Worm (Caenorhabditis elegans): Measurements from ENCODE around the gene W06D12.6.
A peak's percentile ranks its signal among the peaks of the same experiment; 100 is the strongest.

The W06D12.6 gene

DNA sequence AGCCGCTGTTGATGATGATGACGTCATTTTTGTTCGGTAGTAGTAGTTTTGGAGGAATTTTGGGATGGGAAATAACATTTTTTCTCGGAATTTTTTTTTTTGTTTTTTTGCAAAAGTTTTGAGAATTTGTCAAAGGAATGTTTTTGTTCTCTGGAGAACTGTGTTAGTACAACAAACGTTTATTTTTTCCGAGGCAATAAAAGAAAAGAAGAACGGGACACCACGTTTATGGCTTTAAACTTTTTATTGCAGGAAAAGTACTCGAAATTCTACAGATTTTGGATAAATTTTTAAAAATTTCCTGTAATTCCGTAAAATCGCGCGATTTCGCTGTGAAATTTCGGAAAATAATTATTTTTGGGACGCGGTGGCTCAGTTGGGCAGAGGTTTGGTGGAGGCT is 15.0 kb upstream of the W06D12.6 start, which contains the start of gene F59A1.13:
F59A1.13 (minus strand) TSS at position 101 of the 400 bp plus-strand sequence.
- TF ChIP-seq ceh-30 (tag; optimal IDR thresholded peaks at IDR 0.05) (no peak), pros-1 (tag; optimal IDR thresholded peaks at IDR 0.05) (no peak), ceh-19 (GFP tag; optimal IDR thresholded peaks at IDR 0.05) (no peak), lin-11 (tag; optimal IDR thresholded peaks at IDR 0.05) (no peak), unc-42 (tag; optimal IDR thresholded peaks at IDR 0.05) (no peak), ceh-34 (tag; optimal IDR thresholded peaks at IDR 0.05) (no peak), pax-1 (tag; optimal IDR thresholded peaks at IDR 0.05) (no peak)

DNA sequence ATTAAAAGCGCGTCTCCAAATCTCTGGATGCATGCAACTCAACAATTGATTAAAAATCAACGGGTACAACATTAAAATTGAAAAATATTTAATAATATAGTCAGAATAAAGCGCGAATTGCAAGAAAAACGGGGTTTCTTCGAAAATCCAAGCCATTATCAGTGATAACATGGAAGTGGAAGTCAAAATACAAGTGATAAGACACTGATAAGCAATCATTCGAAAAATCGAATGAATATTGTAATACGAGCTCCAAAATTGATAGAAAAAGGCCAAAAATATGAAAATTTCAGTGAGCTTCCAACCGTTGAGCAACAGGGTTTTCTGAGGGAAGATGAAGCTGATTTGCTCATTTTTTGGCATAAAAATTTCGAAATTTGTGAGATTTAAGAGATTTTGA is 11.7 kb upstream of the W06D12.6 start:
- peak; percentile 87 for TF ChIP-seq elt-2 (tag; optimal IDR thresholded peaks at IDR 0.05)
- no peak for TF ChIP-seq K02D7.2 (tag; optimal IDR thresholded peaks at IDR 0.05)

DNA sequence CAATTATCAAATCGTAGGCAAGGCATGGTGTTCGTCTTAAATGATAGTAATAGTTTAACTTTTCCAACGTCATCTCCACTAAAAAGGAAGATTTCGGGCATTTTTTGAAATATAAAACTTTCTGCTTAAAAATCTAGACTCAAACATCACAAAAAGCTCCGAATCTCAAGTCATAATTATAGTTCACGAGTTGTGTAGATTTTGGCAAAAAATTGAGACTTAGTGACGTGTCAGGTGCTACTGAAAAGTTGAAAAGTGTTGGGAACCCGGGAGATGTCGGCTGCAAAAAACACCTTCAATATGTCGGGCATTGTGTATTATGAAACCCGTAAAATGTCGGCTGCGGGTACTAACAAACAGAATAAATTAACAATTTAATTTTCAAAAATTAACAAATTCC is 10.1 kb upstream of the W06D12.6 start, which contains the start of gene Y26G10.1:
Y26G10.1 (minus strand) TSS at position 101 of the 400 bp plus-strand sequence.
- TF ChIP-seq ceh-30 (tag; optimal IDR thresholded peaks at IDR 0.05) (no peak), gmeb-2 (tag; optimal IDR thresholded peaks at IDR 0.05) (no peak), K09A11.1 (tag; optimal IDR thresholded peaks at IDR 0.05; ENCODE audit: insufficient read depth) (no peak), che-1 (tag; optimal IDR thresholded peaks at IDR 0.05) (no peak), ama-1 (optimal IDR thresholded peaks at IDR 0.05) (no peak), nhr-232 (tag; optimal IDR thresholded peaks at IDR 0.05) (no peak), ets-4 (tag; optimal IDR thresholded peaks at IDR 0.05) (no peak), F13H6.1 (tag; optimal IDR thresholded peaks at IDR 0.05) (no peak), hlh-15 (tag; optimal IDR thresholded peaks at IDR 0.05) (no peak), npax-4 (tag; optimal IDR thresholded peaks at IDR 0.05) (no peak), Y22D7AL.16 (tag; optimal IDR thresholded peaks at IDR 0.05) (no peak)

DNA sequence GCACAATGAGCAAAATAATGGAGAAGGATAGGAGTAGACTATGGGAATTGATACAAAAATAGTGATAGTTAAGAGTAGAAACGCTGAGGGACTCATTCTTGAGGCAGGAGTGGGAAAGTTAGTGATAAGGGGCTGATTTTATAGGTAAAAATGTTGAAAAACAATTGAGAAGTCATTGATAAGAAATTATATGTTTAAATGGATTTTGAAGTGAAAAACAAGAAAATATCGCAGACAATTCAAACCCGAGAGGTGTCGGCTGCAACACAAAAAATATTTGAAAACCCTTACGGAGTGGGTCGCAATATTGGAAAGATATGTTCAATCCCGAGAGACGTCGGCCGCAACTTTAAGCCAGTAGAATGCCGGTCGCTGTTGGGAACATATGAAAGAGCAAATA is 9.2 kb upstream of the W06D12.6 start, which contains the start of gene spp-29:
spp-29 (minus strand) TSS at position 101 of the 400 bp plus-strand sequence.
- TF ChIP-seq pag-3 (tag; optimal IDR thresholded peaks at IDR 0.05; ENCODE audit: borderline replicate concordance) (no peak), ceh-48 (tag; optimal IDR thresholded peaks at IDR 0.05) (no peak), ceh-24 (tag; optimal IDR thresholded peaks at IDR 0.05) (no peak), fkh-6 (tag; optimal IDR thresholded peaks at IDR 0.05) (no peak), eyg-1 (tag; optimal IDR thresholded peaks at IDR 0.05) (no peak), ceh-9 (tag; optimal IDR thresholded peaks at IDR 0.05) (no peak), pqm-1 (tag; optimal IDR thresholded peaks at IDR 0.05) (no peak), npax-4 (tag; optimal IDR thresholded peaks at IDR 0.05) (no peak), pros-1 (tag; optimal IDR thresholded peaks at IDR 0.05) (no peak), elt-4 (tag; optimal IDR thresholded peaks at IDR 0.05) (no peak), tbx-2 (tag; optimal IDR thresholded peaks at IDR 0.05) (no peak), ceh-31 (tag; optimal IDR thresholded peaks at IDR 0.05) (no peak), syd-9 (tag; optimal IDR thresholded peaks at IDR 0.05) (no peak), sox-2 (GFP tag; IDR thresholded peaks at IDR 0.05) (no peak), ceh-2 (tag; optimal IDR thresholded peaks at IDR 0.05) (no peak)

DNA sequence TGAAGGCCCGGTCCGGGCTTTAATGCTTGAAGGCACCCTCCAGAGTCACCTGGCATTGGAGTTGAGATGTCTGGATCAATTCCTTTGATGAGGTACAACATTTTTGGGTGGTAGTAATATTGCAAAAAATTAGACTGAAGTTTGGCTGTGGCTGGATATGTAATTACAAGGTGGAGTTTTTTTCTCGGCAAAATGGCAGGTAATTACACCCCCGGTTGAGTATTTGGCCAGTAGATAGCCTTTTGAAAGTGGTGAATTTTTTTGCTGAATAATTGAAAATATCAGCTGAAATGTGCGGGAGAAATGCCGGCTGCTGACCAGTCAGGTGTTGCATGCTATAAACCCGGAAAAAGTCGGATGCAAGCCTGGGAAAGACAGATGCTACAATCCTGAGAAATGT is 6.8 kb upstream of the W06D12.6 start, which contains the start of gene Y26G10.4:
Y26G10.4 (minus strand) TSS at position 101 of the 400 bp plus-strand sequence.
- TF ChIP-seq fkh-6 (tag; optimal IDR thresholded peaks at IDR 0.05) (no peak), nhr-11 (tag; optimal IDR thresholded peaks at IDR 0.05) (no peak), madf-2 (tag; optimal IDR thresholded peaks at IDR 0.05) (no peak), mec-3 (tag; optimal IDR thresholded peaks at IDR 0.05; ENCODE audit: borderline replicate concordance) (no peak), ceh-30 (tag; optimal IDR thresholded peaks at IDR 0.05) (no peak)

DNA sequence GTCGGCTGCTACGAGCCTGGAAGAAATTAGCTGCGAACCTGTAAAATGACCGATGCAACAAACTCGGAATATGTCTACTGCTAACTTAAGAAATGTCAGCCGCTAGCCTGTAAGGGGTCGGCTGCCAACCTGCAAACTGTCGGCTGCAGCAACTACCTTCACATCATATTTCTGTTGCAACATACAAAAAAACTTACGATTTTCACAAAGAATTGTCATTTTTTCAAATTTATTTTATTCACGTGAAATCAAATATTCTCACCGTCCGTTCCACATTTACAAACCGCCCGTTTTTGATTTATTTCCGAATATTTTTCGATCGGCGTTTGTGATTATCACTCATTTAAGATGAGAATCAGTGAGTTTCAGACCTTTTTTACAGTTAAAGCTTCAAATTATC is 6.3 kb upstream of the W06D12.6 start, which contains the start of gene Y26G10.6:
Y26G10.6 (plus strand) TSS at position 301 of the 400 bp plus-strand sequence.
- TF ChIP-seq unc-3 (GFP tag; conservative IDR thresholded peaks at IDR 0.05) (no peak), unc-3 (tag; optimal IDR thresholded peaks at IDR 0.05) (no peak), ahr-1 (tag; optimal IDR thresholded peaks at IDR 0.05) (no peak), ceh-6 (GFP tag; optimal IDR thresholded peaks at IDR 0.05) (no peak), eyg-1 (tag; optimal IDR thresholded peaks at IDR 0.05) (no peak), ztf-16 (tag; optimal IDR thresholded peaks at IDR 0.05) (no peak), K09A11.1 (tag; optimal IDR thresholded peaks at IDR 0.05; ENCODE audit: insufficient read depth) (no peak), unc-86 (tag; optimal IDR thresholded peaks at IDR 0.05) (no peak), ets-4 (tag; optimal IDR thresholded peaks at IDR 0.05) (no peak), pha-4 (tag; optimal IDR thresholded peaks at IDR 0.05) (no peak), pat-9 (tag; optimal IDR thresholded peaks at IDR 0.05) (no peak), pros-1 (tag; optimal IDR thresholded peaks at IDR 0.05) (no peak), fax-1 (tag; optimal IDR thresholded peaks at IDR 0.05) (no peak), tbx-7 (tag; optimal IDR thresholded peaks at IDR 0.05) (no peak), ceh-22 (tag; optimal IDR thresholded peaks at IDR 0.05) (no peak), fkh-6 (tag; optimal IDR thresholded peaks at IDR 0.05) (no peak), nhr-11 (tag; optimal IDR thresholded peaks at IDR 0.05) (no peak)

All from whole organism, late embryonic.